Worm (Caenorhabditis elegans) whole organism, L3 larva: ENCODE results near the gene flh-3.

Experiments
- egl-27 ChIP-seq: sonication (generic microtip); optimal IDR thresholded peaks from 4 replicates; lab custom pipeline; 2017; ENCODE audit warnings: missing biosample characterization, missing genetic modification reagents, missing genetic modification characterization
- nhr-67 ChIP-seq: fragments of 150-350 bp; optimal IDR thresholded peaks from 2 replicates; lab custom pipeline; 2014; ENCODE audit warnings: missing biosample characterization, missing genetic modification characterization

- no peak for TF ChIP-seq nhr-67
- no peak for TF ChIP-seq egl-27
Observed at ce11 chrIV:9243670-9244069, 26.2 kb upstream of the flh-3 start, which contains the start of gene rab-28.
